Worm (Caenorhabditis elegans) whole organism, mixed stage, embryonic: ENCODE data around the gene F47G3.1.

Experiments
- M03D4.4 ChIP-seq: sonication (generic microtip); optimal IDR thresholded peaks from 2 replicates; lab custom pipeline; 2017; ENCODE audit warnings: mild to moderate bottlenecking, missing genetic modification characterization, missing compliant biosample characterization
- ceh-43 ChIP-seq: fragments of 200-800 bp; sonication (Bioruptor generic); optimal IDR thresholded peaks from 2 replicates; lab custom pipeline; 2018; ENCODE audit warnings: mild to moderate bottlenecking, missing genetic modification characterization, moderate library complexity, missing compliant biosample characterization
- ceh-83 ChIP-seq: fragments of 200-800 bp; sonication (Bioruptor generic); optimal IDR thresholded peaks from 2 replicates; lab custom pipeline; 2018; ENCODE audit warnings: mild to moderate bottlenecking, missing genetic modification characterization, missing compliant biosample characterization
- ces-1 ChIP-seq: fragments of 150-350 bp; optimal IDR thresholded peaks from 2 replicates; lab custom pipeline; 2014; ENCODE audit warnings: missing biosample characterization, missing genetic modification reagents, missing genetic modification characterization
- cnd-1 ChIP-seq: fragments of 200-800 bp; sonication (Bioruptor generic); optimal IDR thresholded peaks from 2 replicates; lab custom pipeline; 2018; ENCODE audit warnings: mild to moderate bottlenecking, missing genetic modification characterization, missing compliant biosample characterization
- drap-1 ChIP-seq: fragments of 200-800 bp; sonication (Bioruptor generic); optimal IDR thresholded peaks from 3 replicates; lab custom pipeline; 2018; ENCODE audit warnings: mild to moderate bottlenecking, missing genetic modification characterization, missing compliant biosample characterization
- elt-1 ChIP-seq: sonication (generic microtip); optimal IDR thresholded peaks from 2 replicates; lab custom pipeline; 2017; ENCODE audit warnings: missing genetic modification characterization, mild to moderate bottlenecking, missing compliant biosample characterization, antibody characterized with exemption, moderate library complexity, borderline replicate concordance; ENCODE audit not compliant: insufficient read depth
- elt-3 ChIP-seq: fragments of 150-350 bp; optimal IDR thresholded peaks from 2 replicates; lab custom pipeline; 2014; ENCODE audit warnings: missing biosample characterization, missing genetic modification characterization
- flh-1 ChIP-seq: fragments of 200-800 bp; sonication (Bioruptor generic); optimal IDR thresholded peaks from 2 replicates; lab custom pipeline; 2018; ENCODE audit warnings: mild to moderate bottlenecking, missing genetic modification characterization, moderate library complexity, missing compliant biosample characterization
- ham-2 ChIP-seq: fragments of 200-800 bp; sonication (Bioruptor generic); optimal IDR thresholded peaks from 2 replicates; lab custom pipeline; 2018; ENCODE audit warnings: mild to moderate bottlenecking, missing genetic modification characterization, missing compliant biosample characterization
- hlh-1 ChIP-seq: fragments of 150-350 bp; optimal IDR thresholded peaks from 2 replicates; lab custom pipeline; 2014; ENCODE audit warnings: missing biosample characterization, missing genetic modification reagents, missing genetic modification characterization
- lin-13 ChIP-seq: fragments of 150-350 bp; optimal IDR thresholded peaks from 2 replicates; lab custom pipeline; 2014; ENCODE audit warnings: missing biosample characterization, missing genetic modification characterization
- lin-32 ChIP-seq: fragments of 200-800 bp; sonication (Bioruptor generic); optimal IDR thresholded peaks from 2 replicates; lab custom pipeline; 2018; ENCODE audit warnings: mild to moderate bottlenecking, missing genetic modification characterization, missing compliant biosample characterization
- lsy-2 ChIP-seq: fragments of 150-350 bp; optimal IDR thresholded peaks from 2 replicates; lab custom pipeline; 2014; ENCODE audit warnings: missing biosample characterization, missing genetic modification characterization
- mab-5 ChIP-seq: fragments of 150-350 bp; optimal IDR thresholded peaks from 2 replicates; lab custom pipeline; 2014; ENCODE audit warnings: missing biosample characterization, missing genetic modification characterization
- mep-1 ChIP-seq: fragments of 150-350 bp; optimal IDR thresholded peaks from 2 replicates; lab custom pipeline; 2017; ENCODE audit warnings: missing biosample characterization, missing genetic modification reagents, missing genetic modification characterization, inconsistent platforms
- mls-2 ChIP-seq: sonication (generic microtip); optimal IDR thresholded peaks from 2 replicates; lab custom pipeline; 2016; ENCODE audit warnings: mild to moderate bottlenecking, missing genetic modification characterization, moderate library complexity, missing compliant biosample characterization
- nhr-12 ChIP-seq: fragments of 150-350 bp; optimal IDR thresholded peaks from 2 replicates; lab custom pipeline; 2014; ENCODE audit warnings: missing biosample characterization, missing genetic modification characterization
- nhr-2 ChIP-seq: fragments of 150-350 bp; optimal IDR thresholded peaks from 2 replicates; lab custom pipeline; 2014; ENCODE audit warnings: missing biosample characterization, missing genetic modification characterization
- nhr-237 ChIP-seq: fragments of 150-350 bp; optimal IDR thresholded peaks from 2 replicates; lab custom pipeline; 2014; ENCODE audit warnings: missing biosample characterization, missing genetic modification characterization
- nhr-28 ChIP-seq: fragments of 150-350 bp; optimal IDR thresholded peaks from 2 replicates; lab custom pipeline; 2014; ENCODE audit warnings: missing biosample characterization, missing genetic modification characterization
- nhr-76 ChIP-seq: sonication (generic microtip); optimal IDR thresholded peaks from 2 replicates; lab custom pipeline; 2017; ENCODE audit warnings: missing biosample characterization, missing genetic modification characterization
- pha-4 ChIP-seq: fragments of 150-350 bp; optimal IDR thresholded peaks from 2 replicates; lab custom pipeline; 2018; ENCODE audit warnings: missing biosample characterization, missing genetic modification reagents, missing genetic modification characterization
- sem-2 ChIP-seq: fragments of 200-800 bp; sonication (Bioruptor generic); optimal IDR thresholded peaks from 2 replicates; lab custom pipeline; 2018; ENCODE audit warnings: mild to moderate bottlenecking, missing genetic modification characterization, missing compliant biosample characterization
- snpc-4 ChIP-seq: fragments of 150-350 bp; optimal IDR thresholded peaks from 2 replicates; lab custom pipeline; 2014; ENCODE audit warnings: missing biosample characterization, missing genetic modification characterization
- sptf-1 ChIP-seq: sonication (generic microtip); optimal IDR thresholded peaks from 2 replicates; lab custom pipeline; 2017; ENCODE audit warnings: mild to moderate bottlenecking, missing genetic modification characterization, moderate library complexity, missing compliant biosample characterization
- tbx-8 ChIP-seq: fragments of 200-800 bp; sonication (Bioruptor generic); optimal IDR thresholded peaks from 2 replicates; lab custom pipeline; 2018; ENCODE audit warnings: mild to moderate bottlenecking, missing genetic modification characterization, moderate library complexity, missing compliant biosample characterization
- unc-120 ChIP-seq: sonication (generic microtip); optimal IDR thresholded peaks from 2 replicates; lab custom pipeline; 2017; ENCODE audit warnings: missing genetic modification characterization, missing compliant biosample characterization; ENCODE audit not compliant: poor library complexity, severe bottlenecking
- unc-39 ChIP-seq: fragments of 150-350 bp; optimal IDR thresholded peaks from 2 replicates; lab custom pipeline; 2014; ENCODE audit warnings: missing biosample characterization, missing genetic modification characterization
- unc-62 ChIP-seq: fragments of 150-350 bp; optimal IDR thresholded peaks from 2 replicates; lab custom pipeline; 2014; ENCODE audit warnings: missing biosample characterization, missing genetic modification reagents, missing genetic modification characterization
- ztf-11 ChIP-seq: fragments of 150-350 bp; optimal IDR thresholded peaks from 2 replicates; lab custom pipeline; 2014; ENCODE audit warnings: missing biosample characterization, missing genetic modification characterization

Gene F47G3.1

DNA sequence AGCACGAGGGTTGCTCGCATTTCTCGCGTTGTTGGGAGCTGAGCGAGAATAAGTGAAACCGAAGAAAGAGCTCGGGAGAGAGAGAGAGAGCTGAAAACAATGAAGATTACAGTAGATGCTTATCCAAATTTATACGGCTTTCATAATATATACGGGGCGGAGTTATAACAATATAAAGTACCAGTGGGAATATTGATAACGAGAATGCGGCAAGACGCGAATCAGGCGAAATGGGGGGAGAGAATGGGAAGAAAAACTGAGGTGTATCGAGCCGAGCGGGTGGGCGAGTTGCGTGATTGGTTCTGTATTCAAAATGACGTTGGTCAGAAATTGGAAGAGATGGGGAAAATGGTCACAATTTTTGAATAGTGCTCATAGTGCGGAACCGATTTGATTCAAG lies 40.9 kb upstream of the F47G3.1 start, which contains the start of gene nlp-2:
nlp-2 (minus strand) TSS at position 101 of the 400 bp plus-strand sequence.
- TF ChIP-seq mab-5 (tag; lab: Kevin White, UChicago) (no peak), nhr-12 (tag; lab: Kevin White, UChicago) (no peak), mls-2 (tag; lab: Kevin White, UChicago) (no peak)
- TF ChIP-seq, all 35 proteins: peak for 0

DNA sequence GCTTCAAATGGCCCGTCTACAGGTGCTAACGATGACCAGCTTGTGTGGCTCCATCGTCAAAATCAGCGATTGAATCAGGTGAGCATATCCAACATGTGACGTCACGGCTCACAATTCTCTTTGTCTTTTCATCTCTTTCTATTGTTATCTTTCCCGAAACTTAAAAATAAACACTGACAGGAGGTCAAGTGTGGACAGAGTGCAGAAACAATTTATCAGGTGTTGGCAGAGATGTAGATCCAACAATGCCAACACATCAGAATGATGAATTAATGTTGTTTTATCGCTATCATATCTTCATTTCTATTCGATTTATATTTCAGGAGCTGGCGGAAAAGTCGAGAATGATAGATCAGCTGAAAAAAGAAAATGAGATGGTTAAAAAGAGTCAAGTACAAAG lies 37.6 kb upstream of the F47G3.1 start:
- TF ChIP-seq mls-2 (tag; lab: Kevin White, UChicago) (no peak), lsy-2 (tag; lab: Kevin White, UChicago) (no peak), cnd-1 (tag; lab: Kevin White, UChicago) (no peak), unc-120 (tag; lab: Kevin White, UChicago) (peak; percentile 16), drap-1 (GFP tag; lab: Kevin White, UChicago) (no peak), tbx-8 (GFP tag; lab: Kevin White, UChicago) (no peak), unc-62 (GFP tag; lab: Kevin White, UChicago) (peak; percentile 80)

DNA sequence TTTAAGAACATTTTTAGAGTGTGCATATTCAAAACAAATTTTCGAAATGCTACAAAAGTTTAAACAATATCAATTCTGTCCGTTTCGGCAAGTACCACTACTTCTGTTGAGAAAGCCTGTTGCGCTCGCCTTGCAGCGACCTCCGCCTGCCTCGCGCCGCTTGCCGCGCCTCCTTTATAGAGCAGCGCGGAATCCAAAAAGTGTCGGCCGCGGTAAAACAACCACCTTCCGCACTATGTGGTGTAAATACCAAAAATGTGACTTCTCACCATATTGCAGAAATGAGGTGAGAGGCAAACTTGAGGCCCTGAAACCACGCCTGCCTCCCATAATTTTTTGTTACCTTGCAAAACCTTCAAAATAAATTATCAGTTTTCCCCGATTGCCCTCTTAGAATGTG lies 32.6 kb upstream of the F47G3.1 start:
- no peak for TF ChIP-seq nhr-76
- no peak for TF ChIP-seq sptf-1
- no peak for TF ChIP-seq ceh-83 (GFP tag; lab: Kevin White, UChicago)
- TF ChIP-seq ceh-43 (GFP tag; lab: Kevin White, UChicago): no peak
- no peak for TF ChIP-seq unc-120 (tag; lab: Kevin White, UChicago)
- TF ChIP-seq elt-3 (tag; lab: Kevin White, UChicago): no peak
- TF ChIP-seq nhr-12 (tag; lab: Kevin White, UChicago): no peak
- no peak for TF ChIP-seq lin-32 (GFP tag; lab: Kevin White, UChicago)

DNA sequence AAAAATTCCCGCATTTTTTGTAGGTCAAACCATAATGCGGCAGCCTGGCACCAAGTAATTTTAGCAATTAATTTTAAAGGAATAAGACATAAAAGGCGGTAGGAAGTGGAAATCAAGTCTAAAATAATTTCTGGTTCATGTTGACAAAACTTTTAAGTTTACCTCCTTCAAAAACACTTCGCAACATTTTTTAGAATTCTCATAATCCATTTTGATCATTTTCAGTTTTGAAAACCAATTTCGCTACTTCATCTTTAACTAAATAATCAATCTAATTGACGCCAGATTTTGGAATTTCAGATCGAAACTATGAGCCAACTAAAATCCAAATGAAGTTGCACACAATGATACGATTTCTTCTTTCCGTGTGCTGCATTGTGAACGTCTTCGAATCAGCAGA lies 25.8 kb upstream of the F47G3.1 start, which contains the start of gene lgc-40:
lgc-40 (plus strand) TSS at position 301 of the 400 bp plus-strand sequence.
- TF ChIP-seq M03D4.4 (tag; lab: Kevin White, UChicago) (no peak), elt-1 (tag; lab: Kevin White, UChicago) (no peak), mep-1 (no peak), nhr-76 (no peak), ztf-11 (no peak), flh-1 (GFP tag; lab: Kevin White, UChicago) (no peak), snpc-4 (tag; lab: Kevin White, UChicago) (no peak), nhr-2 (no peak), sptf-1 (no peak), mls-2 (tag; lab: Kevin White, UChicago) (no peak), lsy-2 (tag; lab: Kevin White, UChicago) (no peak), sem-2 (GFP tag; lab: Kevin White, UChicago) (no peak), ceh-83 (GFP tag; lab: Kevin White, UChicago) (no peak), lin-32 (GFP tag; lab: Kevin White, UChicago) (no peak), ces-1 (no peak), nhr-237 (no peak), nhr-12 (tag; lab: Kevin White, UChicago) (no peak), cnd-1 (tag; lab: Kevin White, UChicago) (no peak)

DNA sequence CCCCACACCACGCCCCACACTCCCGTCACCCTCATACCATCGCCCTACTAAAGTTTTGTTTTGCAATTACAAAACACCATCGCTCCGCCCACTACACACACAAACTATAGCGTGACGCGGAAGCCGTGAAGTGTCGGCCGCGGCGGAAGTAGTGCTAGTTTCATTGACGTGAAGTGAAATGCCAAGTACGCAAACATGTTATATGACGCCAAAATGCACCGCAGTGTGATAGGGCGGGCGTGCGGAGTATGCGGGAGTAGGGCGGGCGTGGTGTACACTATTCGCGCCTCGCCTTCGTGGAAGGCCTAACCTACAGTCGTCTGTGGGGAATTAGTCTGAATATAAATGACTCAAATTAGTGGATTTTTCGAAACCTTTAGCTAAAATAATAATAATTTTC lies 22.7 kb upstream of the F47G3.1 start:
- TF ChIP-seq drap-1 (GFP tag; lab: Kevin White, UChicago) (no peak), sptf-1 (no peak), tbx-8 (GFP tag; lab: Kevin White, UChicago) (no peak), nhr-237 (no peak), hlh-1 (tag; lab: Kevin White, UChicago) (no peak), nhr-28 (tag; lab: Kevin White, UChicago) (no peak), ham-2 (no peak), nhr-2 (no peak), pha-4 (tag; lab: Kevin White, UChicago) (no peak), ztf-11 (no peak), nhr-12 (tag; lab: Kevin White, UChicago) (no peak), lin-13 (no peak), unc-39 (tag; lab: Kevin White, UChicago) (no peak), mep-1 (no peak), lsy-2 (tag; lab: Kevin White, UChicago) (no peak)
